Worm (Caenorhabditis elegans): ENCODE data around the gene let-756.

DNA sequence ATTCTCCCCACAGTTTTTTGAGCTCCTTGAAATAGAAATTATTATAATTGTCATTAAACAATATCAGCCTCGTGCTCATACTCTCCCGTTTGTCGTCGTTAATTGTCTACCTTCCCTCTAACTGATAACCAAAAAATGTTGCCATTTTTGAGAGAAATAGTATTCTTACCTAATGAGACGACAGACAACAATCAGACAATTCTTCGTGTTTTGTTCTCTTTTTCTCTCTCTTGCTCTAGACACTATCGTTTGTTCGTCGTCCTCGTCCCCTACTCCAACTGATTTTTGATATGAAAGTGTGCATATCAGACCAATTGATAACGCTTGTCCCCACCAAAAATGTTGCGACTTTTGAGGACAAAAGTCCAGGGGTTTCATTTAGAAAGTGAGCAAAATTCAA lies 45.4 kb upstream of the let-756 start:
- TF ChIP-seq ztf-11 (tag; optimal IDR thresholded peaks at IDR 0.05) (no peak), snpc-4 (tag; optimal IDR thresholded peaks at IDR 0.05) (no peak), cnd-1 (tag; optimal IDR thresholded peaks at IDR 0.05) (no peak), nhr-28 (tag; optimal IDR thresholded peaks at IDR 0.05) (no peak), ham-2 (GFP tag; optimal IDR thresholded peaks at IDR 0.05) (no peak), nhr-12 (tag; optimal IDR thresholded peaks at IDR 0.05) (no peak), hlh-1 (tag; optimal IDR thresholded peaks at IDR 0.05) (no peak)
